Worm (Caenorhabditis elegans) whole organism, L3 larva: ENCODE measurements around the gene T14B4.9.

Experiments used
- R02D3.7 ChIP-seq: fragments of 150-350 bp; optimal IDR thresholded peaks from 2 replicates; lab custom pipeline; 2014; ENCODE audit warnings: missing biosample characterization, missing genetic modification characterization
- aly-2 ChIP-seq: fragments of 150-350 bp; optimal IDR thresholded peaks from 2 replicates; lab custom pipeline; 2014; ENCODE audit warnings: missing biosample characterization, missing genetic modification characterization
- ceh-16 ChIP-seq: sonication (generic microtip); optimal IDR thresholded peaks from 2 replicates; lab custom pipeline; 2017; ENCODE audit warnings: missing biosample characterization, missing genetic modification characterization
- ceh-9 ChIP-seq: sonication (generic microtip); optimal IDR thresholded peaks from 2 replicates; lab custom pipeline; 2018; ENCODE audit warnings: missing biosample characterization, missing genetic modification characterization
- daf-12 ChIP-seq: fragments of 150-350 bp; optimal IDR thresholded peaks from 2 replicates; lab custom pipeline; 2014; ENCODE audit warnings: missing biosample characterization, missing genetic modification reagents, missing genetic modification characterization
- egl-27 ChIP-seq: sonication (generic microtip); optimal IDR thresholded peaks from 4 replicates; lab custom pipeline; 2017; ENCODE audit warnings: missing biosample characterization, missing genetic modification reagents, missing genetic modification characterization
- elt-1 ChIP-seq: fragments of 150-350 bp; optimal IDR thresholded peaks from 2 replicates; lab custom pipeline; 2014; ENCODE audit warnings: missing biosample characterization, missing genetic modification characterization
- elt-2 ChIP-seq: sonication (generic microtip); optimal IDR thresholded peaks from 2 replicates; lab custom pipeline; 2016; ENCODE audit warnings: missing genetic modification reagents, mild to moderate bottlenecking, missing genetic modification characterization, missing compliant biosample characterization
- elt-3 ChIP-seq, 3 experiments: fragments of 150-350 bp in 1 of 3; sonication (generic microtip) in 2 of 3; optimal IDR thresholded peaks; 2 replicates in 2 of 3; 4 replicates in 1 of 3; lab custom pipeline; 2014 to 2017; ENCODE audit warnings: missing biosample characterization in 3 of 3, missing genetic modification characterization in 3 of 3
- fkh-2 ChIP-seq: fragments of 150-350 bp; optimal IDR thresholded peaks from 2 replicates; lab custom pipeline; 2014; ENCODE audit warnings: missing biosample characterization, missing genetic modification reagents, missing genetic modification characterization
- fos-1 ChIP-seq: fragments of 150-350 bp; optimal IDR thresholded peaks from 2 replicates; lab custom pipeline; 2014; ENCODE audit warnings: missing biosample characterization, missing genetic modification characterization
- hmg-11 ChIP-seq: sonication (generic microtip); optimal IDR thresholded peaks from 2 replicates; lab custom pipeline; 2016; ENCODE audit warnings: missing genetic modification characterization, missing compliant biosample characterization
- jun-1 ChIP-seq: fragments of 150-350 bp; optimal IDR thresholded peaks from 2 replicates; lab custom pipeline; 2014; ENCODE audit warnings: missing biosample characterization, missing genetic modification reagents, missing genetic modification characterization
- lin-15B ChIP-seq: fragments of 150-350 bp; optimal IDR thresholded peaks from 2 replicates; lab custom pipeline; 2014; ENCODE audit warnings: missing biosample characterization, missing genetic modification characterization
- lin-39 ChIP-seq: fragments of 150-350 bp; optimal IDR thresholded peaks from 2 replicates; lab custom pipeline; 2018; ENCODE audit warnings: missing biosample characterization, missing genetic modification reagents, missing genetic modification characterization
- nfya-1 ChIP-seq: sonication (generic microtip); optimal IDR thresholded peaks from 2 replicates; lab custom pipeline; 2017; ENCODE audit warnings: missing genetic modification characterization, mild to moderate bottlenecking, missing compliant biosample characterization, antibody characterized with exemption, moderate library complexity; ENCODE audit not compliant: insufficient read depth
- nhr-11 ChIP-seq: fragments of 150-350 bp; optimal IDR thresholded peaks from 2 replicates; lab custom pipeline; 2014; ENCODE audit warnings: missing biosample characterization, missing genetic modification characterization
- nhr-12 ChIP-seq: fragments of 150-350 bp; optimal IDR thresholded peaks from 2 replicates; lab custom pipeline; 2014; ENCODE audit warnings: missing biosample characterization, missing genetic modification characterization
- nhr-237 ChIP-seq: fragments of 150-350 bp; optimal IDR thresholded peaks from 2 replicates; lab custom pipeline; 2014; ENCODE audit warnings: missing biosample characterization, missing genetic modification characterization
- nhr-25 ChIP-seq: sonication (generic microtip); optimal IDR thresholded peaks from 2 replicates; lab custom pipeline; 2017; ENCODE audit warnings: missing biosample characterization, missing genetic modification characterization
- nhr-28 ChIP-seq: fragments of 150-350 bp; optimal IDR thresholded peaks from 2 replicates; lab custom pipeline; 2014; ENCODE audit warnings: missing biosample characterization, missing genetic modification characterization
- nhr-43 ChIP-seq: sonication (generic microtip); optimal IDR thresholded peaks from 2 replicates; lab custom pipeline; 2016; ENCODE audit warnings: mild to moderate bottlenecking, missing genetic modification characterization, missing compliant biosample characterization; ENCODE audit not compliant: poor library complexity, severe bottlenecking
- nhr-76 ChIP-seq: fragments of 150-350 bp; sonication (generic microtip); optimal IDR thresholded peaks from 5 replicates; lab custom pipeline; 2014; ENCODE audit warnings: missing biosample characterization, missing genetic modification characterization
- pha-4 ChIP-seq: fragments of 150-350 bp; optimal IDR thresholded peaks from 2 replicates; lab custom pipeline; 2014; ENCODE audit warnings: missing biosample characterization, missing genetic modification reagents, missing genetic modification characterization
- sea-2 ChIP-seq: fragments of 150-350 bp; sonication (generic microtip); optimal IDR thresholded peaks from 4 replicates; lab custom pipeline; 2014; ENCODE audit warnings: missing biosample characterization, missing genetic modification reagents, missing genetic modification characterization
- skn-1 ChIP-seq: fragments of 150-350 bp; optimal IDR thresholded peaks from 2 replicates; lab custom pipeline; 2014; ENCODE audit warnings: missing biosample characterization, missing genetic modification characterization
- snpc-4 ChIP-seq: fragments of 150-350 bp; optimal IDR thresholded peaks from 2 replicates; lab custom pipeline; 2014; ENCODE audit warnings: missing biosample characterization, missing genetic modification characterization
- tbx-2 ChIP-seq: sonication (generic microtip); optimal IDR thresholded peaks from 2 replicates; lab custom pipeline; 2016; ENCODE audit warnings: mild to moderate bottlenecking, missing genetic modification characterization, missing compliant biosample characterization
- unc-39 ChIP-seq: sonication (generic microtip); optimal IDR thresholded peaks from 4 replicates; lab custom pipeline; 2017; ENCODE audit warnings: missing biosample characterization, missing genetic modification characterization
- unc-62 ChIP-seq: fragments of 150-350 bp; sonication (generic microtip); optimal IDR thresholded peaks from 4 replicates; lab custom pipeline; 2014; ENCODE audit warnings: missing biosample characterization, missing genetic modification reagents, missing genetic modification characterization
- zag-1 ChIP-seq: fragments of 150-350 bp; optimal IDR thresholded peaks from 2 replicates; lab custom pipeline; 2014; ENCODE audit warnings: missing biosample characterization, missing genetic modification characterization
- ztf-4 ChIP-seq: fragments of 150-350 bp; optimal IDR thresholded peaks from 2 replicates; lab custom pipeline; 2014; ENCODE audit warnings: missing biosample characterization, missing genetic modification characterization

The T14B4.9 gene

ce11 chrII:6770030-6770429 is 36.4 kb upstream of the T14B4.9 start:
- TF ChIP-seq R02D3.7 (tag; lab: Kevin White, UChicago) = no peak
- TF ChIP-seq daf-12 (tag; lab: Kevin White, UChicago) = no peak
- no peak for TF ChIP-seq nhr-237 (tag; lab: Kevin White, UChicago)
- TF ChIP-seq nhr-25 (tag; lab: Kevin White, UChicago) = no peak
- no peak for TF ChIP-seq snpc-4
- TF ChIP-seq nhr-11 (tag; lab: Kevin White, UChicago) = no peak
- no peak for TF ChIP-seq ztf-4
- no peak for TF ChIP-seq sea-2 (GFP tag; lab: Kevin White, UChicago)
- TF ChIP-seq pha-4 (tag; lab: Kevin White, UChicago) = no peak
- TF ChIP-seq nhr-43 (tag; lab: Kevin White, UChicago) = no peak
- TF ChIP-seq tbx-2 (tag; lab: Kevin White, UChicago) = no peak
- no peak for TF ChIP-seq nhr-76 (tag; lab: Kevin White, UChicago)
- TF ChIP-seq unc-62 (GFP tag; lab: Kevin White, UChicago) = no peak
- TF ChIP-seq egl-27 = no peak
- no peak for TF ChIP-seq nfya-1 (tag; lab: Kevin White, UChicago)

- TF ChIP-seq elt-2 = peak; percentile 41
- TF ChIP-seq sea-2 (GFP tag; lab: Kevin White, UChicago) = no peak
Observed at ce11 chrII:6768014-6768413, 34.4 kb upstream of the T14B4.9 start, which contains the start of gene F41G3.18. F41G3.18 (plus strand) TSS chrII:6768314.

ce11 chrII:6764734-6765133 is 31.1 kb upstream of the T14B4.9 start, which contains the start of gene nlp-50:
nlp-50 (plus strand) TSS chrII:6765034.
- TF ChIP-seq nhr-11 (tag; lab: Kevin White, UChicago) (no peak), ceh-16 (tag; lab: Kevin White, UChicago) (no peak), skn-1 (tag; lab: Kevin White, UChicago) (no peak), jun-1 (tag; lab: Kevin White, UChicago) (no peak), zag-1 (no peak), lin-39 (tag; lab: Kevin White, UChicago) (no peak), lin-15B (tag; lab: Kevin White, UChicago) (no peak)

ce11 chrII:6756232-6756631 is 22.6 kb upstream of the T14B4.9 start, which contains the start of gene F41G3.3:
F41G3.3 (plus strand) TSS chrII:6756532.
- TF ChIP-seq tbx-2 (tag; lab: Kevin White, UChicago) (no peak), nhr-76 (tag; lab: Kevin White, UChicago) (no peak), elt-1 (no peak), elt-2 (no peak), unc-39 (tag; lab: Kevin White, UChicago) (no peak), fkh-2 (no peak), egl-27 (no peak), zag-1 (no peak), ceh-9 (tag; lab: Kevin White, UChicago) (no peak), nhr-28 (tag; lab: Kevin White, UChicago) (no peak), aly-2 (tag; lab: Kevin White, UChicago) (no peak), nfya-1 (tag; lab: Kevin White, UChicago) (no peak), snpc-4 (no peak), fos-1 (no peak)

ce11 chrII:6754671-6755224 is 21.1 kb upstream of the T14B4.9 start, which contains the start of the genes srx-95 and fis-1:
srx-95 (minus strand) TSS chrII:6754771.
fis-1 (plus strand) TSS chrII:6755174.
- no peak for TF ChIP-seq lin-15B (tag; lab: Kevin White, UChicago)
- TF ChIP-seq nhr-12 (tag; lab: Kevin White, UChicago) = no peak
- no peak for TF ChIP-seq skn-1 (tag; lab: Kevin White, UChicago)
- TF ChIP-seq hmg-11 (tag; lab: Kevin White, UChicago) = no peak
- TF ChIP-seq jun-1 (tag; lab: Kevin White, UChicago) = no peak
- no peak for TF ChIP-seq ceh-16 (tag; lab: Kevin White, UChicago)
- no peak for TF ChIP-seq snpc-4
- no peak for TF ChIP-seq ztf-4
- no peak for TF ChIP-seq nhr-237 (tag; lab: Kevin White, UChicago)
- no peak for TF ChIP-seq elt-3 (tag; optimal IDR thresholded peaks at IDR 0.05; lab: Kevin White, UChicago)
